Worm (Caenorhabditis elegans) whole organism, late embryonic: ENCODE data around the gene zif-1.

ENCODE experiments used
- Y22D7AL.16 ChIP-seq: sonication (generic microtip); optimal IDR thresholded peaks from 2 replicates; lab custom pipeline; 2016; ENCODE audit warnings: missing genetic modification characterization, missing compliant biosample characterization
- ceh-9 ChIP-seq: sonication (generic microtip); optimal IDR thresholded peaks from 2 replicates; lab custom pipeline; 2016; ENCODE audit warnings: mild to moderate bottlenecking, missing genetic modification characterization, inconsistent platforms, missing compliant biosample characterization
- dmd-4 ChIP-seq: sonication (generic microtip); optimal IDR thresholded peaks from 2 replicates; lab custom pipeline; 2016; ENCODE audit warnings: borderline replicate concordance, missing genetic modification characterization, missing compliant biosample characterization
- elt-2 ChIP-seq: sonication (generic microtip); optimal IDR thresholded peaks from 2 replicates; lab custom pipeline; 2016; ENCODE audit warnings: missing genetic modification reagents, missing genetic modification characterization, missing compliant biosample characterization
- hlh-8 ChIP-seq: sonication (generic microtip); optimal IDR thresholded peaks from 2 replicates; lab custom pipeline; 2016; ENCODE audit warnings: missing genotype, missing genetic modification characterization, missing compliant biosample characterization
- sox-2 ChIP-seq: fragments of 200-800 bp; sonication (Bioruptor generic); IDR thresholded peaks from 2 replicates; pipeline ENCODE4 v1.3.6; 2022; ENCODE audit warnings: missing genetic modification reagents, missing genetic modification characterization, missing compliant biosample characterization
- unc-55 ChIP-seq: sonication (generic microtip); optimal IDR thresholded peaks from 2 replicates; lab custom pipeline; 2017; ENCODE audit warnings: missing biosample characterization, missing genetic modification reagents, missing genetic modification characterization

- no peak for TF ChIP-seq unc-55
- TF ChIP-seq ceh-9 = no peak
- no peak for TF ChIP-seq elt-2 (tag; lab: Kevin White, UChicago)
- no peak for TF ChIP-seq sox-2 (GFP tag; lab: Robert Waterston, UW)
- no peak for TF ChIP-seq dmd-4
- no peak for TF ChIP-seq Y22D7AL.16 (tag; lab: Kevin White, UChicago)
- TF ChIP-seq hlh-8 = no peak
These were observed 31.1 kb upstream of the zif-1 start, which contains the start of the genes eif-3.D and R08D7.4 for ce11 chrIII:8971255-8972020.
